Fruit fly (Drosophila melanogaster) whole organism, embryonic: ENCODE measurements around the gene vir-1.

Experiments used
- CG10321 ChIP-seq: fragments of 200-800 bp; sonication (Bioruptor generic); IDR thresholded peaks from 2 replicates; pipeline ENCODE4 v1.3.6; 2022; ENCODE audit warnings: missing biosample characterization, missing genetic modification characterization
- CG10366 ChIP-seq: fragments of 200-800 bp; sonication (Bioruptor generic); IDR thresholded peaks from 2 replicates; pipeline ENCODE4 v1.3.6; 2022; ENCODE audit warnings: missing biosample characterization, missing genetic modification characterization
- CG11398 ChIP-seq: fragments of 200-800 bp; sonication (Bioruptor generic); optimal IDR thresholded peaks from 2 replicates; lab custom pipeline; 2016; ENCODE audit warnings: missing biosample characterization, missing genetic modification characterization
- CG11504 ChIP-seq: fragments of 200-800 bp; sonication (Bioruptor generic); optimal IDR thresholded peaks from 3 replicates; lab custom pipeline; 2019; ENCODE audit warnings: missing biosample characterization, mild to moderate bottlenecking, missing genetic modification characterization, moderate library complexity
- CG12744 ChIP-seq: fragments of 200-800 bp; sonication (Bioruptor generic); optimal IDR thresholded peaks from 2 replicates; lab custom pipeline; 2016; ENCODE audit warnings: missing biosample characterization, missing genetic modification characterization
- CG12942 ChIP-seq: fragments of 200-800 bp; sonication (Bioruptor generic); optimal IDR thresholded peaks from 3 replicates; lab custom pipeline; 2016; ENCODE audit warnings: missing biosample characterization, missing genetic modification characterization
- CG13287 ChIP-seq: fragments of 200-800 bp; sonication (Bioruptor generic); IDR thresholded peaks from 2 replicates; pipeline ENCODE4 v1.3.6; 2022; ENCODE audit warnings: missing biosample characterization, missing genetic modification characterization; ENCODE audit not compliant: partially characterized antibody
- CG14710 ChIP-seq: fragments of 200-800 bp; sonication (Bioruptor generic); optimal IDR thresholded peaks from 3 replicates; lab custom pipeline; 2019; ENCODE audit warnings: missing biosample characterization, mild to moderate bottlenecking, missing genetic modification characterization, moderate library complexity
- CG16813 ChIP-seq: fragments of 200-800 bp; sonication (Bioruptor generic); IDR thresholded peaks from 3 replicates; pipeline ENCODE4 v1.3.6; 2022; ENCODE audit warnings: missing biosample characterization, missing genetic modification characterization; ENCODE audit not compliant: partially characterized antibody
- CG16863 ChIP-seq: fragments of 200-800 bp; sonication (Bioruptor generic); optimal IDR thresholded peaks from 3 replicates; lab custom pipeline; 2016; ENCODE audit warnings: missing biosample characterization, missing genetic modification characterization
- CG17802 ChIP-seq: fragments of 200-800 bp; sonication (Bioruptor generic); optimal IDR thresholded peaks from 2 replicates; lab custom pipeline; 2018; ENCODE audit warnings: missing biosample characterization, mild to moderate bottlenecking, missing genetic modification characterization, moderate library complexity
- CG18262 ChIP-seq: fragments of 200-800 bp; optimal IDR thresholded peaks from 3 replicates; lab custom pipeline; 2019; ENCODE audit warnings: missing biosample characterization, mild to moderate bottlenecking, missing genetic modification characterization, moderate library complexity
- CG18476 ChIP-seq: fragments of 200-800 bp; sonication (Bioruptor generic); optimal IDR thresholded peaks from 2 replicates; lab custom pipeline; 2016; ENCODE audit warnings: missing biosample characterization, mild to moderate bottlenecking, missing genetic modification characterization
- CG2199 ChIP-seq: fragments of 200-800 bp; sonication (Bioruptor generic); IDR thresholded peaks from 3 replicates; pipeline ENCODE4 v1.3.6; 2022; ENCODE audit warnings: missing biosample characterization, missing genetic modification characterization
- CG34422 ChIP-seq: fragments of 200-800 bp; sonication (Bioruptor generic); IDR thresholded peaks from 3 replicates; pipeline ENCODE4 v1.3.6; 2022; ENCODE audit warnings: missing biosample characterization, missing genetic modification characterization
- CG3726 ChIP-seq: fragments of 200-800 bp; sonication (Bioruptor generic); IDR thresholded peaks from 3 replicates; pipeline ENCODE4, ENCODE4 v1.3.6; 2022; ENCODE audit warnings: missing biosample characterization, missing genetic modification characterization
- CG3995 ChIP-seq: fragments of 200-800 bp; sonication (Bioruptor generic); optimal IDR thresholded peaks from 3 replicates; lab custom pipeline; 2016; ENCODE audit warnings: missing biosample characterization, missing genetic modification characterization
- CG4282 ChIP-seq: fragments of 200-800 bp; sonication (Bioruptor generic); optimal IDR thresholded peaks from 2 replicates; lab custom pipeline; 2016; ENCODE audit warnings: missing biosample characterization, missing genetic modification characterization
- CG4854 ChIP-seq: fragments of 200-800 bp; sonication (Bioruptor generic); optimal IDR thresholded peaks from 2 replicates; lab custom pipeline; 2016; ENCODE audit warnings: missing biosample characterization, missing genetic modification characterization, inconsistent platforms
- CG5180 ChIP-seq: fragments of 200-800 bp; sonication (Bioruptor generic); optimal IDR thresholded peaks from 3 replicates; lab custom pipeline; 2017; ENCODE audit warnings: missing biosample characterization, missing genetic modification characterization, mild to moderate bottlenecking, moderate library complexity, missing genetic modification reagents
- CG9215 ChIP-seq: fragments of 200-800 bp; sonication (Bioruptor generic); IDR thresholded peaks from 2 replicates; pipeline ENCODE4 v1.3.6; 2022; ENCODE audit warnings: missing biosample characterization, missing genetic modification characterization
- CG9817 ChIP-seq: fragments of 200-800 bp; sonication (Bioruptor generic); optimal IDR thresholded peaks from 2 replicates; lab custom pipeline; 2018; ENCODE audit warnings: missing biosample characterization, mild to moderate bottlenecking, missing genetic modification characterization, moderate library complexity
- Dbx ChIP-seq: fragments of 200-800 bp; sonication (Bioruptor generic); IDR thresholded peaks from 3 replicates; pipeline ENCODE4 v1.3.6; 2022; ENCODE audit warnings: missing biosample characterization, missing genetic modification characterization
- Dref ChIP-seq: fragments of 200-800 bp; sonication (Bioruptor generic); IDR thresholded peaks from 2 replicates; pipeline ENCODE4 v1.3.6; 2022; ENCODE audit warnings: missing biosample characterization, missing genetic modification characterization
- GATAe ChIP-seq: fragments of 200-800 bp; sonication (Bioruptor generic); conservative IDR thresholded peaks from 2 replicates; pipeline ENCODE4 v1.3.6; 2022; ENCODE audit warnings: missing biosample characterization, missing genetic modification characterization
- Gug ChIP-seq: fragments of 200-800 bp; sonication (Bioruptor generic); IDR thresholded peaks from 4 replicates; pipeline ENCODE4 v1.3.6; 2022; ENCODE audit warnings: missing biosample characterization, missing genetic modification characterization
- Max ChIP-seq: fragments of 200-800 bp; sonication (Bioruptor generic); optimal IDR thresholded peaks from 2 replicates; lab custom pipeline; 2016; ENCODE audit warnings: missing biosample characterization, mild to moderate bottlenecking, missing genetic modification characterization
- NC2β ChIP-seq: fragments of 200-800 bp; sonication (Bioruptor generic); optimal IDR thresholded peaks from 2 replicates; lab custom pipeline; 2016; ENCODE audit warnings: missing biosample characterization, missing genetic modification characterization
- Opbp ChIP-seq: fragments of 200-800 bp; sonication (Bioruptor generic); IDR thresholded peaks from 3 replicates; pipeline ENCODE4 v1.3.6; 2022; ENCODE audit warnings: missing biosample characterization, missing genetic modification characterization; ENCODE audit not compliant: partially characterized antibody
- Six4 ChIP-seq: fragments of 200-800 bp; sonication (Bioruptor generic); optimal IDR thresholded peaks from 2 replicates; lab custom pipeline; 2016; ENCODE audit warnings: missing biosample characterization, missing genetic modification characterization
- Taf1 ChIP-seq: fragments of 200-800 bp; sonication (Bioruptor generic); IDR thresholded peaks from 2 replicates; pipeline ENCODE4 v1.3.6; 2022; ENCODE audit warnings: missing biosample characterization, missing genetic modification characterization
- Tbp ChIP-seq: fragments of >200 bp; optimal IDR thresholded peaks from 2 replicates; lab custom pipeline; 2018; ENCODE audit warnings: missing biosample characterization, missing genetic modification characterization
- abd-A ChIP-seq: fragments of 200-800 bp; sonication (Bioruptor generic); optimal IDR thresholded peaks from 3 replicates; lab custom pipeline; 2019; ENCODE audit warnings: missing biosample characterization, mild to moderate bottlenecking, missing genetic modification characterization, moderate library complexity
- ara ChIP-seq: fragments of 200-800 bp; sonication (Bioruptor generic); IDR thresholded peaks from 2 replicates; pipeline ENCODE4 v1.3.6; 2022; ENCODE audit warnings: missing biosample characterization, missing genetic modification characterization
- ash1 ChIP-seq: fragments of 200-800 bp; sonication (Bioruptor generic); optimal IDR thresholded peaks from 2 replicates; lab custom pipeline; 2018; ENCODE audit warnings: missing biosample characterization, mild to moderate bottlenecking, missing genetic modification characterization
- bab2 ChIP-seq: fragments of 200-800 bp; sonication (Bioruptor generic); optimal IDR thresholded peaks from 2 replicates; lab custom pipeline; 2016; ENCODE audit warnings: missing biosample characterization, missing genetic modification characterization
- bsh ChIP-seq, 2 experiments: fragments of 200-800 bp; sonication (Bioruptor generic); optimal IDR thresholded peaks; 2 replicates each; lab custom pipeline; 2017 to 2018; ENCODE audit warnings: mild to moderate bottlenecking in 2 of 2, missing biosample characterization in 2 of 2, missing genetic modification characterization in 2 of 2, moderate library complexity in 1 of 2
- cad ChIP-seq: fragments of >200 bp; optimal IDR thresholded peaks from 2 replicates; lab custom pipeline; 2017; ENCODE audit warnings: missing biosample characterization, missing genetic modification characterization
- chm ChIP-seq: fragments of 200-800 bp; sonication (Bioruptor generic); IDR thresholded peaks from 2 replicates; pipeline ENCODE4 v1.3.6; 2022; ENCODE audit warnings: missing biosample characterization, missing genetic modification characterization
- crp ChIP-seq, 2 experiments: fragments of 200-800 bp; sonication (Bioruptor generic); optimal IDR thresholded peaks; 2 replicates in 1 of 2; 3 replicates in 1 of 2; lab custom pipeline; 2017; ENCODE audit warnings: missing biosample characterization in 2 of 2, missing genetic modification characterization in 2 of 2, mild to moderate bottlenecking in 1 of 2, moderate library complexity in 1 of 2
- danr ChIP-seq: fragments of 200-800 bp; sonication (Bioruptor generic); IDR thresholded peaks from 2 replicates; pipeline ENCODE4 v1.3.6; 2022; ENCODE audit warnings: missing biosample characterization, missing genetic modification characterization
- eve ChIP-seq, 2 experiments: fragments of >200 bp; optimal IDR thresholded peaks; 2 replicates each; lab custom pipeline; 2017; ENCODE audit warnings: missing biosample characterization in 2 of 2, missing genetic modification characterization in 2 of 2
- fd102C ChIP-seq: fragments of 200-800 bp; sonication (Bioruptor generic); optimal IDR thresholded peaks from 2 replicates; lab custom pipeline; 2018; ENCODE audit warnings: missing biosample characterization, mild to moderate bottlenecking, missing genetic modification characterization, moderate library complexity
- ftz-f1 ChIP-seq: fragments of 200-800 bp; sonication (Bioruptor generic); optimal IDR thresholded peaks from 2 replicates; lab custom pipeline; 2016; ENCODE audit warnings: missing biosample characterization, missing genetic modification characterization
- gce ChIP-seq: fragments of 200-800 bp; sonication (Bioruptor generic); IDR thresholded peaks from 3 replicates; pipeline ENCODE4 v1.3.6; 2022; ENCODE audit warnings: missing biosample characterization, missing genetic modification characterization
- ind ChIP-seq: fragments of 200-800 bp; sonication (Bioruptor generic); optimal IDR thresholded peaks from 3 replicates; lab custom pipeline; 2016; ENCODE audit warnings: missing biosample characterization, missing genetic modification characterization
- insv ChIP-seq, 2 experiments: fragments of 200-800 bp; sonication (Bioruptor generic); optimal IDR thresholded peaks; 3 replicates each; lab custom pipeline; 2016 to 2018; ENCODE audit warnings: missing biosample characterization in 2 of 2, missing genetic modification characterization in 2 of 2
- inv ChIP-seq: fragments of 200-800 bp; sonication (Bioruptor generic); IDR thresholded peaks from 2 replicates; pipeline ENCODE4 v1.3.6; 2022; ENCODE audit warnings: missing biosample characterization, missing genetic modification characterization; ENCODE audit not compliant: partially characterized antibody
- org-1 ChIP-seq: fragments of 200-800 bp; sonication (Bioruptor generic); optimal IDR thresholded peaks from 2 replicates; lab custom pipeline; 2017; ENCODE audit warnings: missing biosample characterization, missing genetic modification characterization
- peb ChIP-seq: fragments of 200-800 bp; sonication (Bioruptor generic); IDR thresholded peaks from 2 replicates; pipeline ENCODE4 v1.3.6; 2022; ENCODE audit warnings: missing biosample characterization, missing genetic modification characterization
- shn ChIP-seq: fragments of 200-800 bp; sonication (Bioruptor generic); optimal IDR thresholded peaks from 3 replicates; lab custom pipeline; 2016; ENCODE audit warnings: missing biosample characterization, missing genetic modification characterization
- z ChIP-seq: fragments of 200-800 bp; sonication (Bioruptor generic); IDR thresholded peaks from 3 replicates; pipeline ENCODE4 v1.3.6; 2022; ENCODE audit warnings: missing biosample characterization, missing genetic modification characterization

Gene vir-1

dm6 chr2L:12463037-12463436 is 39.8 kb upstream of the vir-1 start (continued):
- TF ChIP-seq CG13287 (no peak), CG14710 (tag; lab: Kevin White, UChicago) (no peak), CG9215 (GFP tag; lab: Robert Waterston, UW) (no peak), NC2β (GFP tag; lab: Kevin White, UChicago) (no peak), fd102C (GFP tag; lab: Kevin White, UChicago) (no peak), Gug (no peak), CG10321 (GFP tag; lab: Robert Waterston, UW) (no peak), org-1 (GFP tag; lab: Kevin White, UChicago) (peak; percentile 10), insv (GFP tag; optimal IDR thresholded peaks at IDR 0.05; lab: Kevin White, UChicago) (no peak), CG10366 (GFP tag; lab: Robert Waterston, UW) (no peak), GATAe (GFP tag; lab: Robert Waterston, UW) (no peak), bsh (GFP tag; optimal IDR thresholded peaks at IDR 0.05; lab: Kevin White, UChicago) (no peak), bab2 (GFP tag; lab: Kevin White, UChicago) (peak; percentile 48), Taf1 (GFP tag; lab: Robert Waterston, UW) (no peak), chm (no peak), CG11504 (peak; percentile 18), CG12942 (GFP tag; lab: Kevin White, UChicago) (no peak), CG18262 (no peak), cad (GFP tag; lab: Kevin White, UChicago) (no peak), Max (GFP tag; lab: Kevin White, UChicago) (no peak), gce (GFP tag; lab: Robert Waterston, UW) (no peak), CG16813 (no peak), inv (GFP tag; lab: Robert Waterston, UW) (no peak), crp (GFP tag; optimal IDR thresholded peaks at IDR 0.05; lab: Kevin White, UChicago) (no peak), CG2199 (GFP tag; lab: Robert Waterston, UW) (no peak), CG18476 (GFP tag; lab: Kevin White, UChicago) (no peak), abd-A (no peak), Dbx (GFP tag; lab: Robert Waterston, UW) (no peak), CG34422 (no peak), CG3995 (GFP tag; lab: Kevin White, UChicago) (no peak), Tbp (GFP tag; lab: Kevin White, UChicago) (no peak), shn (GFP tag; lab: Kevin White, UChicago) (no peak), CG11398 (peak; percentile 5), Six4 (GFP tag; lab: Kevin White, UChicago) (no peak), ftz-f1 (GFP tag; lab: Kevin White, UChicago) (no peak), CG12744 (no peak), ind (GFP tag; lab: Kevin White, UChicago) (no peak), z (no peak), CG4282 (GFP tag; lab: Kevin White, UChicago) (no peak), CG5180 (GFP tag; lab: Kevin White, UChicago) (peak; percentile 7), danr (GFP tag; lab: Robert Waterston, UW) (no peak), CG4854 (GFP tag; lab: Kevin White, UChicago) (no peak), CG3726 (no peak), Opbp (GFP tag; lab: Robert Waterston, UW) (no peak), CG17802 (tag; lab: Kevin White, UChicago) (no peak), peb (GFP tag; lab: Robert Waterston, UW) (no peak), CG16863 (GFP tag; lab: Kevin White, UChicago) (no peak), ara (no peak), ash1 (GFP tag; lab: Kevin White, UChicago) (peak; percentile 60), CG9817 (no peak), eve (GFP tag; optimal IDR thresholded peaks at IDR 0.05; lab: Kevin White, UChicago) (no peak), Dref (GFP tag; lab: Robert Waterston, UW) (no peak)
